Fruit fly (Drosophila melanogaster): ENCODE results near the gene CG13003.
A peak's percentile ranks its signal among the peaks of the same experiment; 100 is the strongest.

The CG13003 gene

DNA sequence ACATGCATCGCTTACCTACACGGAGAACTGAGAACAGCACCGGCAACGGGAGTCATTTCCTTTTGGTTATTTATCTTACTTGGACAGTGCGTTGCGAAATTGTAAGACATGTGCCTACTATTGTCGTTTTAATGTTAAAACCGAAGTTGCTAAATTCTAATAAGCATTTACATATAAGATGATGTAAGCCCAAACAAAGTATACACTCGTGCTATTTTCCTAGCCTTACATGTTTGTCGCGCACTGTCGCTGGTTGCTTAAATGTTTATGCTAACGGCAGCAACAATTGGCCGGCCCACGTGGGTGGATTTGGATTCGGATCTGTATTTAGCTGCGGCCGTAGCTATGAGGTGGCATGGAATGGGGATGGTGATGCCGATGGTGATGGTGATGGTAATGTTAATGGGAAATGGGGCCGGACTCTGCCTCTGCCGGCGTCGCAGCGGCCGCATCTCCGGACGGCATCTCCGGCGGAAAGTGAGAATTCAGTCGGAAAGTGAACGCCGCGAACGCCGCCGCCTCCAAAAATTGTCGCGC is 65.1 kb downstream of the CG13003 start, which contains the start of gene CG4829 (continued):
- peak; percentile 86 for TF ChIP-seq CG13296 (GFP tag; optimal IDR thresholded peaks at IDR 0.05)
- TF ChIP-seq CG30431 (GFP tag; optimal IDR thresholded peaks at IDR 0.05) = peak; percentile 75
- peak; percentile 76; the same call in 2 of the 3 replicates for TF ChIP-seq CG2889 (GFP tag; IDR thresholded peaks at IDR 0.05)
- peak; percentile 59 for TF ChIP-seq Doc2 (GFP tag; IDR thresholded peaks at IDR 0.05)
- no peak for TF ChIP-seq usp (GFP tag; optimal IDR thresholded peaks at IDR 0.05)
- TF ChIP-seq en (GFP tag; optimal IDR thresholded peaks at IDR 0.05) = peak; percentile 80
- TF ChIP-seq amos (GFP tag; IDR thresholded peaks at IDR 0.05; ENCODE audit: partially characterized antibody) = no peak
- peak; percentile 79 for TF ChIP-seq CG8388 (GFP tag; optimal IDR thresholded peaks at IDR 0.05)
- peak; percentile 75 for TF ChIP-seq maf-S (GFP tag; optimal IDR thresholded peaks at IDR 0.05)
- TF ChIP-seq Camta (GFP tag; optimal IDR thresholded peaks at IDR 0.05) = peak; percentile 70
- peak; percentile 75 for TF ChIP-seq CG17568 (GFP tag; optimal IDR thresholded peaks at IDR 0.05)
- no peak for TF ChIP-seq Stat92E (GFP tag; optimal IDR thresholded peaks at IDR 0.05)
- peak; percentile 75 for TF ChIP-seq B-H2 (GFP tag; optimal IDR thresholded peaks at IDR 0.05)
- TF ChIP-seq zen (tag; optimal IDR thresholded peaks at IDR 0.05) = peak; percentile 79
- TF ChIP-seq D19B (GFP tag; optimal IDR thresholded peaks at IDR 0.05) = peak; percentile 68
- peak; percentile 80 for TF ChIP-seq CG6254 (GFP tag; optimal IDR thresholded peaks at IDR 0.05)
- peak; percentile 64 for TF ChIP-seq CG14667 (GFP tag; IDR thresholded peaks at IDR 0.05)
- peak in 1 of 2 experiments; percentile 38 for TF ChIP-seq crp (GFP tag; optimal IDR thresholded peaks at IDR 0.05)
- TF ChIP-seq peb (GFP tag; IDR thresholded peaks at IDR 0.05) = peak; percentile 51; the same call in 1 of the 2 replicates
- TF ChIP-seq CG32532 (GFP tag; IDR thresholded peaks at IDR 0.05) = peak; percentile 84
- no peak for TF ChIP-seq YL-1 (GFP tag; optimal IDR thresholded peaks at IDR 0.05)
- TF ChIP-seq CG12942 (GFP tag; optimal IDR thresholded peaks at IDR 0.05) = peak; percentile 68
- TF ChIP-seq ERR (GFP tag; optimal IDR thresholded peaks at IDR 0.05) = peak; percentile 74
- peak; percentile 43 for TF ChIP-seq Usf (GFP tag; optimal IDR thresholded peaks at IDR 0.05)
- TF ChIP-seq grau (tag; optimal IDR thresholded peaks at IDR 0.05) = peak; percentile 87
- no peak for TF ChIP-seq tna (GFP tag; IDR thresholded peaks at IDR 0.05; ENCODE audit: partially characterized antibody)
- TF ChIP-seq phol (tag; optimal IDR thresholded peaks at IDR 0.05) = peak; percentile 88
- peak; percentile 86 for TF ChIP-seq bcd (GFP tag; optimal IDR thresholded peaks at IDR 0.05)
- TF ChIP-seq kah (GFP tag; optimal IDR thresholded peaks at IDR 0.05) = peak; percentile 92
- TF ChIP-seq dmrt11E (tag; optimal IDR thresholded peaks at IDR 0.05) = peak; percentile 63
- peak; percentile 61 for TF ChIP-seq CG7928 (GFP tag; optimal IDR thresholded peaks at IDR 0.05)
- peak; percentile 69 for TF ChIP-seq CG8359 (GFP tag; optimal IDR thresholded peaks at IDR 0.05; ENCODE audit: borderline replicate concordance)
- TF ChIP-seq fu2 (GFP tag; optimal IDR thresholded peaks at IDR 0.05) = peak; percentile 67
- peak; percentile 68 for TF ChIP-seq MBD-R2 (GFP tag; IDR thresholded peaks at IDR 0.05)
- TF ChIP-seq Chrac-16 (GFP tag; optimal IDR thresholded peaks at IDR 0.05) = peak; percentile 72
- TF ChIP-seq CG34422 (GFP tag; IDR thresholded peaks at IDR 0.05) = peak; percentile 90
- peak; percentile 56 for TF ChIP-seq Sry-δ (GFP tag; optimal IDR thresholded peaks at IDR 0.05)
- peak; percentile 50 for TF ChIP-seq CG4360 (GFP tag; IDR thresholded peaks at IDR 0.05)
- TF ChIP-seq aop (GFP tag; IDR thresholded peaks at IDR 0.05) = no peak
- peak; percentile 12 for TF ChIP-seq ac (GFP tag; optimal IDR thresholded peaks at IDR 0.05)
- TF ChIP-seq CG4854 (GFP tag; optimal IDR thresholded peaks at IDR 0.05) = peak; percentile 79
- TF ChIP-seq pros (GFP tag; optimal IDR thresholded peaks at IDR 0.05) = no peak
- peak; percentile 85 for TF ChIP-seq caup (GFP tag; optimal IDR thresholded peaks at IDR 0.05; ENCODE audit: severe bottlenecking)
- TF ChIP-seq CG13894 (tag; optimal IDR thresholded peaks at IDR 0.05) = peak; percentile 81
- TF ChIP-seq CG16863 (GFP tag; optimal IDR thresholded peaks at IDR 0.05) = peak; percentile 82
- peak; percentile 84 for TF ChIP-seq ttk (GFP tag; IDR thresholded peaks at IDR 0.05)
- TF ChIP-seq gro (GFP tag; optimal IDR thresholded peaks at IDR 0.05) = peak; percentile 85
- TF ChIP-seq Mes4 (GFP tag; optimal IDR thresholded peaks at IDR 0.05) = peak; percentile 84
- TF ChIP-seq CG1792 (GFP tag; optimal IDR thresholded peaks at IDR 0.05) = peak; percentile 76
- TF ChIP-seq zfh1 (GFP tag; IDR thresholded peaks at IDR 0.05) = peak; percentile 83
